Worm (Caenorhabditis elegans) whole organism, early embryonic: ENCODE measurements around the gene F55B11.7.

Source experiments
- B0310.2 ChIP-seq: sonication (generic microtip); optimal IDR thresholded peaks from 2 replicates; lab custom pipeline; 2016; ENCODE audit warnings: mild to moderate bottlenecking, missing genetic modification characterization, missing compliant biosample characterization
- F13C5.2 ChIP-seq: sonication (generic microtip); optimal IDR thresholded peaks from 2 replicates; lab custom pipeline; 2017; ENCODE audit warnings: mild to moderate bottlenecking, missing genetic modification characterization, inconsistent platforms, missing compliant biosample characterization
- ama-1 ChIP-seq: fragments of 150-350 bp; optimal IDR thresholded peaks from 2 replicates; lab custom pipeline; 2014
- ceh-13 ChIP-seq: fragments of 200-800 bp; sonication (Bioruptor generic); optimal IDR thresholded peaks from 2 replicates; lab custom pipeline; 2018; ENCODE audit warnings: mild to moderate bottlenecking, missing genetic modification characterization, missing compliant biosample characterization
- flt-1 ChIP-seq: fragments of 200-800 bp; sonication (Bioruptor generic); IDR thresholded peaks from 2 replicates; pipeline ENCODE4 v1.3.6; 2022; ENCODE audit warnings: missing genetic modification characterization, missing compliant biosample characterization
- hmbx-1 ChIP-seq: sonication (generic microtip); optimal IDR thresholded peaks from 2 replicates; lab custom pipeline; 2016; ENCODE audit warnings: mild to moderate bottlenecking, missing genetic modification characterization, missing compliant biosample characterization
- hmg-4 ChIP-seq: fragments of 200-800 bp; sonication (Bioruptor generic); optimal IDR thresholded peaks from 2 replicates; lab custom pipeline; 2018; ENCODE audit warnings: mild to moderate bottlenecking, missing genetic modification characterization, missing compliant biosample characterization
- pes-1 ChIP-seq: fragments of 200-800 bp; sonication (Bioruptor generic); IDR thresholded peaks from 2 replicates; pipeline ENCODE4 v1.3.6; 2022; ENCODE audit warnings: missing genetic modification reagents, missing genetic modification characterization, missing compliant biosample characterization
- scrt-1 ChIP-seq: fragments of 200-800 bp; sonication (Bioruptor generic); IDR thresholded peaks from 2 replicates; pipeline ENCODE4 v1.3.6; 2022; ENCODE audit warnings: missing genetic modification characterization, missing compliant biosample characterization
- sea-1 ChIP-seq: fragments of 200-800 bp; sonication (Bioruptor generic); conservative IDR thresholded peaks from 2 replicates; pipeline ENCODE4 v1.3.6; 2022; ENCODE audit warnings: missing genetic modification characterization, missing compliant biosample characterization
- tbx-37 ChIP-seq: fragments of 200-800 bp; sonication (Bioruptor generic); conservative IDR thresholded peaks from 2 replicates; pipeline ENCODE4 v1.3.6; 2022; ENCODE audit warnings: missing genetic modification reagents, missing genetic modification characterization, missing compliant biosample characterization
- tra-4 ChIP-seq: sonication (generic microtip); optimal IDR thresholded peaks from 2 replicates; lab custom pipeline; 2017; ENCODE audit warnings: missing genetic modification characterization, missing compliant biosample characterization

DNA sequence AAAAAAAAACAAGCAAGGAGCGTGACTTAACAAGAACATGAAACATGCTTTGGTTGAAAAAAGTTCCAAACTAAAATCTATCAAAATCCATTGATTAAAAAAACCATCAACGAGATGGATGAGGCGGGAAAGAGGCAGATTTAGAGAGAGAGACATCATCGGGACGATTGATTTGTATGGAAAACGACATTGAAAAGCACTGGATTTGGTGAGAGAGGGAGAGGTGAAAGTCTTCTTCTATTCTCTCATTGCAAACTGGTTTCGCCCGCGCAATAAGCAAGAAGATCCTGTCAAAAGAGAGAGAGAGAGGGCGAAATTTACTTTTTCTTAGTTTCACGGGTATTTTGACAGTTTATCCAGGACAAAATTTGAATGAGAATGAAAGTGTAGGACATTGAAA, 36.7 kb downstream of the F55B11.7 start:
- no peak for TF ChIP-seq scrt-1 (GFP tag; lab: Robert Waterston, UW)
- no peak for TF ChIP-seq pes-1 (GFP tag; lab: Robert Waterston, UW)
- no peak for TF ChIP-seq tra-4 (tag; lab: Kevin White, UChicago)
- no peak for TF ChIP-seq hmbx-1 (tag; lab: Kevin White, UChicago)
- no peak for TF ChIP-seq ama-1 (lab: Kevin White, UChicago)
- TF ChIP-seq B0310.2 (tag; lab: Kevin White, UChicago), result no peak
- no peak for TF ChIP-seq flt-1 (GFP tag; lab: Robert Waterston, UW)
- TF ChIP-seq sea-1 (GFP tag; lab: Robert Waterston, UW), result no peak
- TF ChIP-seq hmg-4 (GFP tag; lab: Kevin White, UChicago), result no peak
- no peak for TF ChIP-seq F13C5.2 (tag; lab: Kevin White, UChicago)
- no peak for TF ChIP-seq tbx-37 (GFP tag; lab: Robert Waterston, UW)
- TF ChIP-seq ceh-13 (GFP tag; lab: Kevin White, UChicago), result no peak
